Fruit fly (Drosophila melanogaster) whole organism, embryonic: ENCODE data around the gene Aps.

Experiments
- Asciz ChIP-seq: fragments of 200-800 bp; sonication (Bioruptor generic); optimal IDR thresholded peaks from 2 replicates; lab custom pipeline; 2017; ENCODE audit warnings: missing biosample characterization, mild to moderate bottlenecking, missing genetic modification characterization, missing genetic modification reagents
- CG11093 ChIP-seq: fragments of 200-800 bp; sonication (Bioruptor generic); IDR thresholded peaks from 3 replicates; pipeline ENCODE4 v1.3.6; 2022; ENCODE audit warnings: missing biosample characterization, missing genetic modification characterization
- CG12236 ChIP-seq: fragments of 200-800 bp; sonication (Bioruptor generic); optimal IDR thresholded peaks from 2 replicates; lab custom pipeline; 2016; ENCODE audit warnings: missing biosample characterization, missing genetic modification characterization
- CG12659 ChIP-seq: fragments of 200-800 bp; sonication (Bioruptor generic); optimal IDR thresholded peaks from 3 replicates; lab custom pipeline; 2017; ENCODE audit warnings: mild to moderate bottlenecking, missing biosample characterization, missing genetic modification reagents, missing genetic modification characterization
- CG12942 ChIP-seq: fragments of 200-800 bp; sonication (Bioruptor generic); optimal IDR thresholded peaks from 3 replicates; lab custom pipeline; 2016; ENCODE audit warnings: missing biosample characterization, missing genetic modification characterization
- CG13624 ChIP-seq: fragments of 200-800 bp; sonication (Bioruptor generic); optimal IDR thresholded peaks from 2 replicates; lab custom pipeline; 2016; ENCODE audit warnings: missing biosample characterization, missing genetic modification characterization
- CG1603 ChIP-seq: fragments of 200-800 bp; sonication (Bioruptor generic); optimal IDR thresholded peaks from 2 replicates; lab custom pipeline; 2019; ENCODE audit warnings: missing biosample characterization, mild to moderate bottlenecking, missing genetic modification characterization, moderate library complexity
- CG16863 ChIP-seq: fragments of 200-800 bp; sonication (Bioruptor generic); optimal IDR thresholded peaks from 3 replicates; lab custom pipeline; 2016; ENCODE audit warnings: missing biosample characterization, missing genetic modification characterization
- CG17359 ChIP-seq: fragments of 200-800 bp; sonication (Bioruptor generic); optimal IDR thresholded peaks from 3 replicates; lab custom pipeline; 2018; ENCODE audit warnings: missing biosample characterization, mild to moderate bottlenecking, missing genetic modification characterization, moderate library complexity
- CG34224 ChIP-seq: fragments of 200-800 bp; sonication (Bioruptor generic); IDR thresholded peaks from 3 replicates; pipeline ENCODE4 v1.3.6; 2022; ENCODE audit warnings: missing biosample characterization, missing genetic modification characterization; ENCODE audit not compliant: partially characterized antibody
- CG3847 ChIP-seq: fragments of 200-800 bp; sonication (Bioruptor generic); IDR thresholded peaks from 2 replicates; pipeline ENCODE4 v1.3.6; 2022; ENCODE audit warnings: missing biosample characterization, missing genetic modification characterization
- CG42726 ChIP-seq: fragments of 200-800 bp; sonication (Bioruptor generic); IDR thresholded peaks from 2 replicates; pipeline ENCODE4 v1.3.6; 2022; ENCODE audit warnings: missing biosample characterization, missing genetic modification characterization; ENCODE audit not compliant: partially characterized antibody
- CG4328 ChIP-seq: fragments of 200-800 bp; sonication (Bioruptor generic); optimal IDR thresholded peaks from 3 replicates; lab custom pipeline; 2017; ENCODE audit warnings: missing biosample characterization, missing genetic modification reagents, missing genetic modification characterization
- CG4404 ChIP-seq: fragments of 200-800 bp; sonication (Bioruptor generic); IDR thresholded peaks from 2 replicates; pipeline ENCODE4 v1.3.6; 2022; ENCODE audit warnings: missing biosample characterization, missing genetic modification characterization
- CG5245 ChIP-seq: fragments of 200-800 bp; sonication (Bioruptor generic); optimal IDR thresholded peaks from 3 replicates; lab custom pipeline; 2016; ENCODE audit warnings: missing biosample characterization, missing genetic modification characterization
- CG9215 ChIP-seq: fragments of 200-800 bp; sonication (Bioruptor generic); IDR thresholded peaks from 2 replicates; pipeline ENCODE4 v1.3.6; 2022; ENCODE audit warnings: missing biosample characterization, missing genetic modification characterization
- CG9797 ChIP-seq: fragments of 200-800 bp; sonication (Bioruptor generic); optimal IDR thresholded peaks from 3 replicates; lab custom pipeline; 2018; ENCODE audit warnings: missing biosample characterization, mild to moderate bottlenecking, missing genetic modification characterization
- CoRest ChIP-seq: fragments of 200-800 bp; sonication (Bioruptor generic); optimal IDR thresholded peaks from 3 replicates; lab custom pipeline; 2018; ENCODE audit warnings: missing biosample characterization, mild to moderate bottlenecking, missing genetic modification characterization, moderate library complexity
- Dp ChIP-seq: fragments of 200-800 bp; sonication (Bioruptor generic); optimal IDR thresholded peaks from 2 replicates; lab custom pipeline; 2018; ENCODE audit warnings: missing biosample characterization, mild to moderate bottlenecking, missing genetic modification characterization, moderate library complexity
- Fer2 ChIP-seq: fragments of 200-800 bp; sonication (Bioruptor generic); optimal IDR thresholded peaks from 2 replicates; lab custom pipeline; 2018; ENCODE audit warnings: missing biosample characterization, mild to moderate bottlenecking, missing genetic modification characterization, moderate library complexity
- H2.0 ChIP-seq: fragments of 200-800 bp; sonication (Bioruptor generic); IDR thresholded peaks from 2 replicates; pipeline ENCODE4 v1.3.6; 2022; ENCODE audit warnings: missing biosample characterization, missing genetic modification characterization
- HLHmδ ChIP-seq: fragments of 200-800 bp; sonication (Bioruptor generic); optimal IDR thresholded peaks from 2 replicates; lab custom pipeline; 2018; ENCODE audit warnings: missing biosample characterization, mild to moderate bottlenecking, missing genetic modification characterization, moderate library complexity
- MBD-R2 ChIP-seq: fragments of 200-800 bp; sonication (Bioruptor generic); IDR thresholded peaks from 2 replicates; pipeline ENCODE4 v1.3.6; 2022; ENCODE audit warnings: missing biosample characterization, missing genetic modification characterization
- Med ChIP-seq: fragments of 200-800 bp; sonication (Bioruptor generic); peaks from one replicate; lab custom pipeline; 2016; ENCODE audit warnings: missing biosample characterization, missing genetic modification characterization, mild to moderate bottlenecking, inconsistent platforms, moderate library complexity
- Myb ChIP-seq: fragments of 200-800 bp; sonication (Bioruptor generic); optimal IDR thresholded peaks from 2 replicates; lab custom pipeline; 2016; ENCODE audit warnings: missing biosample characterization, missing genetic modification characterization
- Nf-YC ChIP-seq: fragments of 200-800 bp; optimal IDR thresholded peaks from 3 replicates; lab custom pipeline; 2019; ENCODE audit warnings: missing biosample characterization, mild to moderate bottlenecking, missing genetic modification characterization, moderate library complexity
- Ptx1 ChIP-seq: fragments of 200-800 bp; sonication (Bioruptor generic); IDR thresholded peaks from 2 replicates; pipeline ENCODE4 v1.3.6; 2022; ENCODE audit warnings: missing biosample characterization, missing genetic modification characterization
- Sin3A ChIP-seq: fragments of >200 bp; optimal IDR thresholded peaks from 2 replicates; lab custom pipeline; 2018
- Stat92E ChIP-seq, 3 experiments: fragments of >200 bp in 2 of 3; fragments of 200-800 bp in 1 of 3; sonication (Bioruptor generic) in 1 of 3; optimal IDR thresholded peaks; 2 replicates each; lab custom pipeline; 2017 to 2019; ENCODE audit warnings: missing biosample characterization in 3 of 3, missing genetic modification characterization in 3 of 3, mild to moderate bottlenecking in 1 of 3, moderate library complexity in 1 of 3
- Usf ChIP-seq: fragments of 200-800 bp; sonication (Bioruptor generic); optimal IDR thresholded peaks from 2 replicates; lab custom pipeline; 2017; ENCODE audit warnings: missing genotype, missing biosample characterization, missing genetic modification characterization
- YL-1 ChIP-seq: fragments of 200-800 bp; sonication (Bioruptor generic); optimal IDR thresholded peaks from 3 replicates; lab custom pipeline; 2017; ENCODE audit warnings: missing biosample characterization, mild to moderate bottlenecking, missing genetic modification characterization
- ase ChIP-seq: fragments of 200-800 bp; sonication (Bioruptor generic); IDR thresholded peaks from 3 replicates; pipeline ENCODE4 v1.3.6; 2022; ENCODE audit warnings: missing biosample characterization, missing genetic modification characterization
- bbx ChIP-seq: fragments of 200-800 bp; sonication (Bioruptor generic); IDR thresholded peaks from 2 replicates; pipeline ENCODE4 v1.3.6; 2022; ENCODE audit warnings: missing biosample characterization, missing genetic modification characterization; ENCODE audit not compliant: partially characterized antibody
- br ChIP-seq: fragments of >200 bp; optimal IDR thresholded peaks from 2 replicates; lab custom pipeline; 2017
- btn ChIP-seq: fragments of 200-800 bp; sonication (Bioruptor generic); optimal IDR thresholded peaks from 2 replicates; lab custom pipeline; 2016; ENCODE audit warnings: missing biosample characterization, missing genetic modification characterization
- fru ChIP-seq: fragments of >200 bp; optimal IDR thresholded peaks from 2 replicates; lab custom pipeline; 2017
- grau ChIP-seq: fragments of 200-800 bp; optimal IDR thresholded peaks from 3 replicates; lab custom pipeline; 2019; ENCODE audit warnings: missing biosample characterization, mild to moderate bottlenecking, missing genetic modification characterization, moderate library complexity
- grn ChIP-seq: fragments of 200-800 bp; sonication (Bioruptor generic); optimal IDR thresholded peaks from 3 replicates; lab custom pipeline; 2017; ENCODE audit warnings: missing biosample characterization, missing genetic modification characterization
- hb ChIP-seq: fragments of 200-800 bp; sonication (Bioruptor generic); IDR thresholded peaks from 3 replicates; pipeline ENCODE4 v1.3.6; 2022; ENCODE audit warnings: missing biosample characterization, missing genetic modification characterization; ENCODE audit not compliant: partially characterized antibody
- hbn ChIP-seq: fragments of 200-800 bp; sonication (Bioruptor generic); IDR thresholded peaks from 2 replicates; pipeline ENCODE4 v1.3.6; 2022; ENCODE audit warnings: missing biosample characterization, missing genetic modification characterization; ENCODE audit not compliant: partially characterized antibody
- lola ChIP-seq, 3 experiments: fragments of >200 bp in 2 of 3; fragments of 200-800 bp in 1 of 3; sonication (Bioruptor generic) in 1 of 3; optimal IDR thresholded peaks; 2 replicates each; lab custom pipeline; 2017 to 2019; ENCODE audit warnings: missing biosample characterization in 3 of 3, missing genetic modification characterization in 3 of 3, mild to moderate bottlenecking in 1 of 3, moderate library complexity in 1 of 3
- lov ChIP-seq, 2 experiments: fragments of 200-800 bp in 1 of 2; fragments of >200 bp in 1 of 2; sonication (Bioruptor generic) in 1 of 2; IDR thresholded peaks in 1 of 2; optimal IDR thresholded peaks in 1 of 2; 2 replicates in 1 of 2; 3 replicates in 1 of 2; pipeline versions ENCODE4 v1.3.6 to Lab custom; 2017 to 2022; ENCODE audit warnings: missing biosample characterization in 1 of 2, missing genetic modification characterization in 1 of 2
- onecut ChIP-seq: fragments of 200-800 bp; sonication (Bioruptor generic); IDR thresholded peaks from 2 replicates; pipeline ENCODE4 v1.3.6; 2022; ENCODE audit warnings: missing biosample characterization, missing genetic modification characterization
- pb ChIP-seq: fragments of 200-800 bp; sonication (Bioruptor generic); optimal IDR thresholded peaks from 3 replicates; lab custom pipeline; 2016; ENCODE audit warnings: missing biosample characterization, missing genetic modification characterization
- pzg ChIP-seq: fragments of 200-800 bp; sonication (Bioruptor generic); optimal IDR thresholded peaks from 3 replicates; lab custom pipeline; 2018; ENCODE audit warnings: missing biosample characterization, mild to moderate bottlenecking, missing genetic modification characterization, moderate library complexity
- repo ChIP-seq: fragments of 200-800 bp; sonication (Bioruptor generic); optimal IDR thresholded peaks from 2 replicates; lab custom pipeline; 2016; ENCODE audit warnings: missing biosample characterization, missing genetic modification characterization
- shn ChIP-seq: fragments of 200-800 bp; sonication (Bioruptor generic); optimal IDR thresholded peaks from 3 replicates; lab custom pipeline; 2016; ENCODE audit warnings: missing biosample characterization, missing genetic modification characterization
- slbo ChIP-seq: fragments of 200-800 bp; sonication (Bioruptor generic); IDR thresholded peaks from 2 replicates; pipeline ENCODE4 v1.3.6; 2022; ENCODE audit warnings: missing biosample characterization, missing genetic modification characterization
- tna ChIP-seq: fragments of 200-800 bp; sonication (Bioruptor generic); IDR thresholded peaks from 2 replicates; pipeline ENCODE4 v1.3.6; 2022; ENCODE audit warnings: missing biosample characterization, missing genetic modification characterization; ENCODE audit not compliant: partially characterized antibody
- wek ChIP-seq: fragments of 200-800 bp; sonication (Bioruptor generic); optimal IDR thresholded peaks from 3 replicates; lab custom pipeline; 2018; ENCODE audit warnings: missing biosample characterization, mild to moderate bottlenecking, missing genetic modification characterization, moderate library complexity
- wor ChIP-seq: fragments of 200-800 bp; sonication (Bioruptor generic); IDR thresholded peaks from 2 replicates; pipeline ENCODE4 v1.3.6; 2022; ENCODE audit warnings: missing biosample characterization, missing genetic modification characterization

The Aps gene

dm6 chr3L:10878842-10879241 lies 20.1 kb downstream of the Aps start, which contains the start of the genes CG6418 and Blos4 (continued):
- no peak for TF ChIP-seq CG4328 (GFP tag; lab: Kevin White, UChicago)
- TF ChIP-seq slbo (GFP tag; lab: Robert Waterston, UW): no peak
- TF ChIP-seq fru: no peak
- no peak for TF ChIP-seq wor (GFP tag; lab: Robert Waterston, UW)
- no peak for TF ChIP-seq CG1603 (tag; lab: Kevin White, UChicago)
- peak; percentile 81 for TF ChIP-seq pzg
- TF ChIP-seq CG12236 (GFP tag; lab: Kevin White, UChicago): no peak
- TF ChIP-seq CG3847 (GFP tag; lab: Robert Waterston, UW): peak; percentile 60
- TF ChIP-seq Fer2 (tag; lab: Kevin White, UChicago): no peak
- TF ChIP-seq shn (GFP tag; lab: Kevin White, UChicago): no peak
- TF ChIP-seq lola (GFP tag; optimal IDR thresholded peaks at IDR 0.05; lab: Kevin White, UChicago): no peak
- peak; percentile 95 for TF ChIP-seq onecut
- TF ChIP-seq H2.0 (GFP tag; lab: Robert Waterston, UW): no peak
- TF ChIP-seq MBD-R2: peak; percentile 97
- no peak for TF ChIP-seq br
- no peak for TF ChIP-seq Nf-YC (tag; lab: Kevin White, UChicago)
- no peak for TF ChIP-seq tna
- no peak for TF ChIP-seq Usf
- TF ChIP-seq CG5245 (GFP tag; lab: Kevin White, UChicago): no peak
- no peak for TF ChIP-seq CG11093 (GFP tag; lab: Robert Waterston, UW)
- TF ChIP-seq Dp (GFP tag; lab: Kevin White, UChicago): peak; percentile 77
- TF ChIP-seq CG16863 (GFP tag; lab: Kevin White, UChicago): no peak
- no peak for TF ChIP-seq HLHmδ (GFP tag; lab: Kevin White, UChicago)
- TF ChIP-seq bbx (GFP tag; lab: Robert Waterston, UW): peak; percentile 35; the same call in 1 of the 2 replicates
- peak; percentile 84 for TF ChIP-seq CG9797 (GFP tag; lab: Kevin White, UChicago)
- TF ChIP-seq wek (GFP tag; lab: Kevin White, UChicago): no peak
- TF ChIP-seq CG13624 (GFP tag; lab: Kevin White, UChicago): no peak
- no peak for TF ChIP-seq pb (GFP tag; lab: Kevin White, UChicago)
- TF ChIP-seq lov (optimal IDR thresholded peaks at IDR 0.05; lab: Kevin White, UChicago): no peak
- TF ChIP-seq lov (GFP tag; IDR thresholded peaks at IDR 0.05; lab: Robert Waterston, UW): no peak
- TF ChIP-seq CG4404 (GFP tag; lab: Robert Waterston, UW): no peak
- TF ChIP-seq CG17359 (tag; lab: Kevin White, UChicago): no peak
- TF ChIP-seq CoRest (tag; lab: Kevin White, UChicago): no peak
- TF ChIP-seq btn (GFP tag; lab: Kevin White, UChicago): no peak
- TF ChIP-seq grn (GFP tag; lab: Kevin White, UChicago): no peak
- no peak for TF ChIP-seq Ptx1 (GFP tag; lab: Robert Waterston, UW)
- TF ChIP-seq Myb (GFP tag; lab: Kevin White, UChicago): peak; percentile 49
- no peak for TF ChIP-seq repo (GFP tag; lab: Kevin White, UChicago)
- no peak for TF ChIP-seq CG9215
- TF ChIP-seq hbn: 0 out of 2 replicates have a peak, but pooled peaks have one; percentile 43
- TF ChIP-seq hb (GFP tag; lab: Robert Waterston, UW): no peak
- TF ChIP-seq grau (tag; lab: Kevin White, UChicago): no peak
- peak; percentile 64 for TF ChIP-seq CG12659
- no peak for TF ChIP-seq Stat92E (GFP tag; optimal IDR thresholded peaks at IDR 0.05; lab: Kevin White, UChicago)
- peak; percentile 67 for TF ChIP-seq Med
- TF ChIP-seq CG12942: no peak
- TF ChIP-seq CG42726 (GFP tag; lab: Robert Waterston, UW): no peak; the same call in 1 of the 2 replicates
- TF ChIP-seq YL-1 (GFP tag; lab: Kevin White, UChicago): peak; percentile 39
- TF ChIP-seq ase (GFP tag; lab: Robert Waterston, UW): no peak
- peak; percentile 54; the same call in 2 of the 3 replicates for TF ChIP-seq CG34224 (GFP tag; lab: Robert Waterston, UW)
- TF ChIP-seq Sin3A: peak; percentile 52
- no peak for TF ChIP-seq Asciz (GFP tag; lab: Kevin White, UChicago)
